Worm (Caenorhabditis elegans): Measurements from ENCODE around the gene lin-56.

- TF ChIP-seq dao-5 (tag; optimal IDR thresholded peaks at IDR 0.05) (no peak), him-1 (tag; optimal IDR thresholded peaks at IDR 0.05) (no peak), W03F9.2 (tag; optimal IDR thresholded peaks at IDR 0.05) (no peak)
Observed at ce11 chrII:10444971-10445707, 4.7 kb upstream of the lin-56 start.
